Fruit fly (Drosophila melanogaster) whole organism, pupa: ENCODE data around the gene Cpr30F.

Source experiments
- CG13204 ChIP-seq: fragments of 200-800 bp; sonication (Bioruptor generic); optimal IDR thresholded peaks from 2 replicates; lab custom pipeline; 2018; ENCODE audit warnings: missing biosample characterization, mild to moderate bottlenecking, missing genetic modification characterization, moderate library complexity
- Snoo ChIP-seq: fragments of 200-800 bp; sonication (Bioruptor generic); optimal IDR thresholded peaks from 3 replicates; lab custom pipeline; 2017; ENCODE audit warnings: missing biosample characterization, mild to moderate bottlenecking, missing genetic modification characterization, inconsistent platforms

DNA sequence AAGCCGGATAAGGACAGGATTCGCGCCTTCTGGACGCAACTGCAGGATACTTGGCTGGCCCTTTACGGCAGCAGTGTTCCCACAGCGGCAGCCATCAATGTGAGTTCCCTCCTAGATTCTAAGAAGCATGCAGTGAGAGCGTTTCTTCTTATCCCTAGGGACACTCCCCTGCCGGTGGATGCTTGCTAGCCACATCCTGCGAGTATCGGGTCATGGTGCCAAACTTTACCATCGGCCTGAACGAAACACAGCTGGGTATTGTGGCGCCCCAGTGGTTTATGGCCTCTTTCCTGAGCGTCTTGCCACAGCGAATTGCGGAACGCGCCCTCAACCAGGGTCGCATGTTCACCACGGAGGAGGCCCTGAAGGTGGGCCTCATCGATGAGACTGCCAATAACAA lies 13.7 kb downstream of the Cpr30F start:
- no peak for TF ChIP-seq CG13204 (GFP tag; lab: Kevin White, UChicago)
- TF ChIP-seq Snoo: no peak
